Fruit fly (Drosophila melanogaster) whole organism, embryonic: ENCODE results near the gene cv-c.

Source experiments
- Atf3 ChIP-seq: fragments of 200-800 bp; sonication (Bioruptor generic); optimal IDR thresholded peaks from 3 replicates; lab custom pipeline; 2016; ENCODE audit warnings: missing biosample characterization, missing genetic modification characterization
- Bdp1 ChIP-seq: fragments of 200-800 bp; sonication (Bioruptor generic); optimal IDR thresholded peaks from 3 replicates; lab custom pipeline; 2016; ENCODE audit warnings: missing biosample characterization, missing genetic modification characterization
- CG1024 ChIP-seq: fragments of 200-800 bp; sonication (Bioruptor generic); IDR thresholded peaks from 2 replicates; pipeline ENCODE4 v1.3.6; 2022; ENCODE audit warnings: missing biosample characterization, missing genetic modification characterization
- CG10321 ChIP-seq: fragments of 200-800 bp; sonication (Bioruptor generic); IDR thresholded peaks from 2 replicates; pipeline ENCODE4 v1.3.6; 2022; ENCODE audit warnings: missing biosample characterization, missing genetic modification characterization
- CG10543 ChIP-seq: fragments of 200-800 bp; sonication (Bioruptor generic); optimal IDR thresholded peaks from 3 replicates; lab custom pipeline; 2017; ENCODE audit warnings: missing biosample characterization, mild to moderate bottlenecking, missing genetic modification characterization, moderate library complexity
- CG11695 ChIP-seq: fragments of 200-800 bp; sonication (Bioruptor generic); IDR thresholded peaks from 3 replicates; pipeline ENCODE4 v1.3.6; 2022; ENCODE audit warnings: missing biosample characterization, missing genetic modification characterization
- CG11696 ChIP-seq: fragments of 200-800 bp; sonication (Bioruptor generic); IDR thresholded peaks from 2 replicates; pipeline ENCODE4 v1.3.6; 2022; ENCODE audit warnings: missing biosample characterization, missing genetic modification characterization
- CG11723 ChIP-seq: fragments of 200-800 bp; sonication (Bioruptor generic); optimal IDR thresholded peaks from 2 replicates; lab custom pipeline; 2017; ENCODE audit warnings: missing biosample characterization, mild to moderate bottlenecking, missing genetic modification characterization
- CG12104 ChIP-seq: fragments of 200-800 bp; sonication (Bioruptor generic); optimal IDR thresholded peaks from 3 replicates; lab custom pipeline; 2016; ENCODE audit warnings: missing biosample characterization, missing genetic modification characterization
- CG12236 ChIP-seq: fragments of 200-800 bp; sonication (Bioruptor generic); optimal IDR thresholded peaks from 2 replicates; lab custom pipeline; 2016; ENCODE audit warnings: missing biosample characterization, missing genetic modification characterization
- CG12769 ChIP-seq: fragments of 200-800 bp; sonication (Bioruptor generic); optimal IDR thresholded peaks from 2 replicates; lab custom pipeline; 2019; ENCODE audit warnings: missing biosample characterization, mild to moderate bottlenecking, missing genetic modification characterization, moderate library complexity
- CG14667 ChIP-seq: fragments of 200-800 bp; sonication (Bioruptor generic); IDR thresholded peaks from 2 replicates; pipeline ENCODE4 v1.3.6; 2022; ENCODE audit warnings: missing biosample characterization, missing genetic modification characterization
- CG14710 ChIP-seq: fragments of 200-800 bp; sonication (Bioruptor generic); optimal IDR thresholded peaks from 3 replicates; lab custom pipeline; 2019; ENCODE audit warnings: missing biosample characterization, mild to moderate bottlenecking, missing genetic modification characterization, moderate library complexity
- CG17612 ChIP-seq: fragments of 200-800 bp; sonication (Bioruptor generic); IDR thresholded peaks from 2 replicates; pipeline ENCODE4 v1.3.6; 2022; ENCODE audit warnings: missing biosample characterization, missing genetic modification characterization
- CG1832 ChIP-seq: fragments of 200-800 bp; sonication (Bioruptor generic); optimal IDR thresholded peaks from 2 replicates; lab custom pipeline; 2017; ENCODE audit warnings: missing biosample characterization, mild to moderate bottlenecking, missing genetic modification characterization, inconsistent platforms
- CG2678 ChIP-seq: fragments of 200-800 bp; sonication (Bioruptor generic); optimal IDR thresholded peaks from 3 replicates; lab custom pipeline; 2019; ENCODE audit warnings: missing biosample characterization, mild to moderate bottlenecking, missing genetic modification characterization, moderate library complexity
- CG34376 ChIP-seq: fragments of 200-800 bp; sonication (Bioruptor generic); optimal IDR thresholded peaks from 2 replicates; lab custom pipeline; 2018; ENCODE audit warnings: missing biosample characterization, mild to moderate bottlenecking, missing genetic modification characterization
- CG4360 ChIP-seq: fragments of 200-800 bp; sonication (Bioruptor generic); IDR thresholded peaks from 2 replicates; pipeline ENCODE4 v1.3.6; 2022; ENCODE audit warnings: missing biosample characterization, missing genetic modification characterization
- CG4424 ChIP-seq: fragments of 200-800 bp; sonication (Bioruptor generic); optimal IDR thresholded peaks from 3 replicates; lab custom pipeline; 2016; ENCODE audit warnings: missing biosample characterization, missing genetic modification characterization
- CG7357 ChIP-seq: fragments of 200-800 bp; sonication (Bioruptor generic); IDR thresholded peaks from 3 replicates; pipeline ENCODE4 v1.3.6; 2022; ENCODE audit warnings: missing biosample characterization, missing genetic modification characterization
- D ChIP-seq, 2 experiments: fragments of 200-800 bp in 1 of 2; fragments of >200 bp in 1 of 2; sonication (Bioruptor generic) in 1 of 2; optimal IDR thresholded peaks; 2 replicates in 1 of 2; 3 replicates in 1 of 2; lab custom pipeline; 2017; ENCODE audit warnings: mild to moderate bottlenecking in 1 of 2, missing biosample characterization in 1 of 2, missing genetic modification characterization in 1 of 2, missing genetic modification reagents in 1 of 2
- HHEX ChIP-seq: fragments of 200-800 bp; sonication (Bioruptor generic); optimal IDR thresholded peaks from 3 replicates; lab custom pipeline; 2017; ENCODE audit warnings: missing biosample characterization, mild to moderate bottlenecking, missing genetic modification characterization, missing genetic modification reagents
- Hr39 ChIP-seq: fragments of >200 bp; optimal IDR thresholded peaks from 2 replicates; lab custom pipeline; 2017
- NFAT ChIP-seq: fragments of 200-800 bp; sonication (Bioruptor generic); IDR thresholded peaks from 2 replicates; pipeline ENCODE4 v1.3.6; 2022; ENCODE audit warnings: missing biosample characterization, missing genetic modification characterization
- Nf-YA ChIP-seq: fragments of 200-800 bp; sonication (Bioruptor generic); IDR thresholded peaks from 2 replicates; pipeline ENCODE4 v1.3.6; 2022; ENCODE audit warnings: missing biosample characterization, missing genetic modification characterization
- Tbp ChIP-seq: fragments of >200 bp; optimal IDR thresholded peaks from 2 replicates; lab custom pipeline; 2018; ENCODE audit warnings: missing biosample characterization, missing genetic modification characterization
- ab ChIP-seq: fragments of 200-800 bp; sonication (Bioruptor generic); optimal IDR thresholded peaks from 2 replicates; lab custom pipeline; 2016; ENCODE audit warnings: missing biosample characterization, missing genetic modification characterization
- ara ChIP-seq: fragments of 200-800 bp; sonication (Bioruptor generic); IDR thresholded peaks from 2 replicates; pipeline ENCODE4 v1.3.6; 2022; ENCODE audit warnings: missing biosample characterization, missing genetic modification characterization
- ash1 ChIP-seq: fragments of 200-800 bp; sonication (Bioruptor generic); optimal IDR thresholded peaks from 2 replicates; lab custom pipeline; 2018; ENCODE audit warnings: missing biosample characterization, mild to moderate bottlenecking, missing genetic modification characterization
- bigmax ChIP-seq: fragments of 200-800 bp; sonication (Bioruptor generic); optimal IDR thresholded peaks from 2 replicates; lab custom pipeline; 2018; ENCODE audit warnings: missing biosample characterization, mild to moderate bottlenecking, missing genetic modification characterization
- chinmo ChIP-seq: fragments of 200-800 bp; sonication (Bioruptor generic); IDR thresholded peaks from 4 replicates; pipeline ENCODE4 v1.3.6; 2022; ENCODE audit warnings: missing biosample characterization, missing genetic modification characterization; ENCODE audit not compliant: partially characterized antibody
- dmrt11E ChIP-seq: fragments of 200-800 bp; sonication (Bioruptor generic); optimal IDR thresholded peaks from 3 replicates; lab custom pipeline; 2018; ENCODE audit warnings: missing biosample characterization, mild to moderate bottlenecking, missing genetic modification characterization, moderate library complexity
- ems ChIP-seq: fragments of 200-800 bp; sonication (Bioruptor generic); optimal IDR thresholded peaks from 3 replicates; lab custom pipeline; 2016; ENCODE audit warnings: missing biosample characterization, missing genetic modification characterization
- gcm ChIP-seq: fragments of 200-800 bp; sonication (Bioruptor generic); optimal IDR thresholded peaks from 2 replicates; lab custom pipeline; 2019; ENCODE audit warnings: missing biosample characterization, mild to moderate bottlenecking, missing genetic modification characterization, moderate library complexity
- gro ChIP-seq: fragments of 200-800 bp; sonication (Bioruptor generic); optimal IDR thresholded peaks from 2 replicates; lab custom pipeline; 2016; ENCODE audit warnings: missing biosample characterization, missing genetic modification characterization
- h ChIP-seq: fragments of >200 bp; optimal IDR thresholded peaks from 2 replicates; lab custom pipeline; 2017
- hb ChIP-seq: fragments of 200-800 bp; sonication (Bioruptor generic); IDR thresholded peaks from 3 replicates; pipeline ENCODE4 v1.3.6; 2022; ENCODE audit warnings: missing biosample characterization, missing genetic modification characterization; ENCODE audit not compliant: partially characterized antibody
- hkb ChIP-seq, 2 experiments: fragments of 200-800 bp in 1 of 2; fragments of >200 bp in 1 of 2; sonication (Bioruptor generic) in 1 of 2; IDR thresholded peaks in 1 of 2; optimal IDR thresholded peaks in 1 of 2; 2 replicates each; pipeline versions ENCODE4 v1.3.6 to Lab custom; 2017 to 2022; ENCODE audit warnings: missing biosample characterization in 1 of 2, missing genetic modification characterization in 1 of 2
- jing ChIP-seq: fragments of 200-800 bp; sonication (Bioruptor generic); optimal IDR thresholded peaks from 2 replicates; lab custom pipeline; 2018; ENCODE audit warnings: missing biosample characterization, mild to moderate bottlenecking, missing genetic modification characterization
- kah ChIP-seq: fragments of 200-800 bp; sonication (Bioruptor generic); optimal IDR thresholded peaks from 2 replicates; lab custom pipeline; 2018; ENCODE audit warnings: missing biosample characterization, mild to moderate bottlenecking, missing genetic modification characterization
- kay ChIP-seq: fragments of 200-800 bp; sonication (Bioruptor generic); optimal IDR thresholded peaks from 2 replicates; lab custom pipeline; 2016; ENCODE audit warnings: missing biosample characterization, missing genetic modification characterization
- otp ChIP-seq: fragments of 200-800 bp; sonication (Bioruptor generic); IDR thresholded peaks from 3 replicates; pipeline ENCODE4, ENCODE4 v1.3.6; 2022; ENCODE audit warnings: missing biosample characterization, missing genetic modification characterization
- ro ChIP-seq: fragments of 200-800 bp; sonication (Bioruptor generic); IDR thresholded peaks from 2 replicates; pipeline ENCODE4 v1.3.6; 2022; ENCODE audit warnings: missing biosample characterization, missing genetic modification characterization
- salm ChIP-seq: fragments of 200-800 bp; sonication (Bioruptor generic); optimal IDR thresholded peaks from 2 replicates; lab custom pipeline; 2018; ENCODE audit warnings: missing biosample characterization, mild to moderate bottlenecking, missing genetic modification characterization
- sc ChIP-seq, 3 experiments: fragments of >200 bp in 2 of 3; fragments of 200-800 bp in 1 of 3; sonication (Bioruptor generic) in 1 of 3; optimal IDR thresholded peaks; 2 replicates in 2 of 3; 3 replicates in 1 of 3; lab custom pipeline; 2017; ENCODE audit warnings: mild to moderate bottlenecking in 1 of 3, missing biosample characterization in 1 of 3, missing genetic modification characterization in 1 of 3, missing genetic modification reagents in 1 of 3
- tll ChIP-seq, 2 experiments: fragments of 200-800 bp in 1 of 2; fragments of >200 bp in 1 of 2; sonication (Bioruptor generic) in 1 of 2; optimal IDR thresholded peaks; 2 replicates each; lab custom pipeline; 2017 to 2019; ENCODE audit warnings: missing biosample characterization in 2 of 2, missing genetic modification characterization in 2 of 2, mild to moderate bottlenecking in 1 of 2, moderate library complexity in 1 of 2
- trem ChIP-seq: fragments of 200-800 bp; optimal IDR thresholded peaks from 3 replicates; lab custom pipeline; 2019; ENCODE audit warnings: missing biosample characterization, mild to moderate bottlenecking, missing genetic modification characterization, moderate library complexity
- ttk ChIP-seq: fragments of 200-800 bp; sonication (Bioruptor generic); IDR thresholded peaks from 2 replicates; pipeline ENCODE4 v2.1.2; 2022; ENCODE audit warnings: missing biosample characterization, missing genetic modification characterization
- vfl ChIP-seq: fragments of 200-800 bp; sonication (Bioruptor generic); optimal IDR thresholded peaks from 2 replicates; lab custom pipeline; 2016; ENCODE audit warnings: missing biosample characterization, missing genetic modification characterization

Gene cv-c

dm6 chr3R:14373192-14373827 lies 108.2 kb downstream of the cv-c start (continued):
- TF ChIP-seq ab (GFP tag; lab: Kevin White, UChicago) (peak; percentile 95), tll (GFP tag; optimal IDR thresholded peaks at IDR 0.05; lab: Kevin White, UChicago) (peak; percentile 58 to 91), CG11696 (peak; percentile 48; the same call in 1 of the 2 replicates), CG14667 (GFP tag; lab: Robert Waterston, UW) (peak; percentile 65), chinmo (peak; percentile 80; the same call in 2 of the 4 replicates), kah (GFP tag; lab: Kevin White, UChicago) (peak; percentile 2), ash1 (GFP tag; lab: Kevin White, UChicago) (no peak), CG14710 (peak; percentile 76), vfl (GFP tag; lab: Kevin White, UChicago) (peak; percentile 90), D (optimal IDR thresholded peaks at IDR 0.05; lab: Kevin White, UChicago) (no peak), D (GFP tag; optimal IDR thresholded peaks at IDR 0.05; lab: Kevin White, UChicago) (peak; percentile 87), CG12104 (GFP tag; lab: Kevin White, UChicago) (peak; percentile 59), ro (GFP tag; lab: Robert Waterston, UW) (peak; percentile 56), CG7357 (GFP tag; lab: Robert Waterston, UW) (peak; percentile 86), salm (tag; lab: Kevin White, UChicago) (peak; percentile 84), jing (GFP tag; lab: Kevin White, UChicago) (peak; percentile 96), CG34376 (GFP tag; lab: Kevin White, UChicago) (peak; percentile 11), sc (optimal IDR thresholded peaks at IDR 0.05; lab: Kevin White, UChicago) (no peak), sc (GFP tag; optimal IDR thresholded peaks at IDR 0.05; lab: Kevin White, UChicago) (peak; percentile 95), CG1024 (peak; percentile 64; the same call in 1 of the 2 replicates), Hr39 (no peak), hb (no peak), NFAT (GFP tag; lab: Robert Waterston, UW) (no peak; the same call in 1 of the 2 replicates), ttk (peak; percentile 82), Tbp (GFP tag; lab: Kevin White, UChicago) (no peak), HHEX (peak; percentile 80), h (no peak), CG11695 (peak; percentile 67; the same call in 1 of the 3 replicates), kay (GFP tag; lab: Kevin White, UChicago) (peak; percentile 69), CG17612 (no peak), CG1832 (GFP tag; lab: Kevin White, UChicago) (peak; percentile 77), ems (GFP tag; lab: Kevin White, UChicago) (peak; percentile 92), CG12769 (peak; percentile 97), CG11723 (peak; percentile 93), CG12236 (GFP tag; lab: Kevin White, UChicago) (peak; percentile 93), Atf3 (GFP tag; lab: Kevin White, UChicago) (peak; percentile 97), dmrt11E (tag; lab: Kevin White, UChicago) (peak; percentile 90), CG4360 (GFP tag; lab: Robert Waterston, UW) (peak; percentile 65), Bdp1 (peak; percentile 90), CG4424 (peak; percentile 91), bigmax (GFP tag; lab: Kevin White, UChicago) (no peak), trem (tag; lab: Kevin White, UChicago) (peak; percentile 81), gcm (GFP tag; lab: Kevin White, UChicago) (peak; percentile 79), CG10543 (GFP tag; lab: Kevin White, UChicago) (no peak), CG10321 (GFP tag; lab: Robert Waterston, UW) (peak; percentile 78), ara (peak; percentile 72), otp (GFP tag; lab: Robert Waterston, UW) (peak; percentile 96), CG2678 (tag; lab: Kevin White, UChicago) (peak; percentile 89), gro (peak; percentile 32), hkb (optimal IDR thresholded peaks at IDR 0.05; lab: Kevin White, UChicago) (no peak), hkb (GFP tag; IDR thresholded peaks at IDR 0.05; lab: Robert Waterston, UW) (peak; percentile 87), Nf-YA (GFP tag; lab: Robert Waterston, UW) (peak; percentile 80)
